Worm (Caenorhabditis elegans): ENCODE data around the gene nstp-3.

DNA sequence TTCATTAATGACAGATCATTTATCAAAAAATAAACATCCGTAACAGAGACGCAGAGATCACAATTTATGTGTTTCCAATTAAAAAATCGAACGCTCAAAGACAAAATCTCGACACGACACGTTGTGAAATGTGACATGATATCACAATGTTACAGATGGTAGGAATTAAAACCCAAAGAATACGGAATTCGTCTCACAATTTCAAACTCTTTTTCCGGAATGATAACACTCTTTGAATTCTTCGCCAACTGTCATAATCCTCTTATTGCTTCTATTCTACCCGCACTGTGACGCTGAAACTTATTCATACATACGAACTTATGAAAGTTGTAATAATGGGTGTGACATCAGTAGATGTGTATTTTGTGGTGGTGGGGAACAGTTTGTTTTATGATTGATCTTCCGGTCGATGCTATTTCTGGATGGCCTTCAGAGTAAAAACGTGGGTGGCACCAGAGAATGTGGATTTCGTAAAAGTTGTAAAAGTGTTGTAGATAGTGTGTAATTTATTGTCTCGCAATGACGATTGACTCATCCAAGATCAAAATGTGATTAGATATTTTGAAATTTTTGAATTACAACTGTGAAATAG lies 18.5 kb upstream of the nstp-3 start:
- no peak for TF ChIP-seq ztf-29 (GFP tag; IDR thresholded peaks at IDR 0.05)
- TF ChIP-seq T22C8.4 (GFP tag; IDR thresholded peaks at IDR 0.05): no peak
- no peak for TF ChIP-seq ref-1 (GFP tag; conservative IDR thresholded peaks at IDR 0.05)
- TF ChIP-seq ztf-23 (GFP tag; IDR thresholded peaks at IDR 0.05): no peak
- no peak for TF ChIP-seq med-1 (GFP tag; optimal IDR thresholded peaks at IDR 0.05; ENCODE audit: insufficient read depth)

All from whole organism, midembryonic.